Worm (Caenorhabditis elegans): ENCODE data around the gene F31F4.17.
A peak's percentile ranks its signal among the peaks of the same experiment; 100 is the strongest.

The F31F4.17 gene

DNA sequence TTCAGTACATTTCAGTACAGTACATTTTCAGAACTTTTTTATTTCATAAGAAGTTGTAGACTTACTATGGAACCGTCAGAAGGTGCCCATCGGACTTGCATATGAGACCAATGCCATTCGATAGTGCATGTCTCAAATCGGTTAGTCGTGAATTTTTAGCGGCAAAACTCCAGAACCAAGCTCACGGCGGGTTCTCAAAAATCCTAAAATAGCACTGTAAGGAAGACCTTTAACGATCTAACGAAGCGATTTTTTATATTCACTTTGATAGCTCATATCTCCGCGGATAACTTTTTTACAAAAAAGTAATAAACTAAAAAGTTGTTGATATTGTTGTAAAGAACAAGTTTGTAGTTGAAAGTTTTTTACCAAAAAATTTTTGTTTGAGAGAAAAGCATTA lies 14.1 kb upstream of the F31F4.17 start, which contains the start of gene sru-25:
TSS of gene sru-25 (minus strand) at position 101 of the 400 bp plus-strand sequence.
- TF ChIP-seq pes-1 (GFP tag; IDR thresholded peaks at IDR 0.05), result no peak

DNA sequence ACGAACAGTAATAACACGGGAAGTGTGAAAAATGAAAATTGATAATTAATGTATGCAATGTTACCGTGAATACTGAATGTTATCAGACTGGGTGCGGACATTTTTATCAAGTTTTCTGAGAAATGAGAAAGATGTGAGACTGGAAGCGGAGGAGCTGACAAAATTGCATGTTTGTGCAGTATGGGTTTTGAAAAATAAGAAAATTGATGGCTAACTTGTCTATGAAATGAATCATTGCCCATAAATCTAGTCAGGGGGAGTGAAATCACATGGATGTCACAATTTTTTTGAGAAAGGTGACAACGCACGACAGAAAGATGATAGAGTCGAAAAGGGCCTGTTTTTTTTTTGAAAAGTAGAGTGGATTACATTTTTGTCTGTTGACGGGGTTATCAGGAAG lies 11.2 kb upstream of the F31F4.17 start, which contains the start of gene sru-24:
TSS of gene sru-24 (minus strand) at position 101 of the 400 bp plus-strand sequence.
- TF ChIP-seq F13C5.2 (tag; optimal IDR thresholded peaks at IDR 0.05), result no peak
- TF ChIP-seq hnd-1 (tag; optimal IDR thresholded peaks at IDR 0.05), result no peak
- no peak for TF ChIP-seq ets-7 (tag; optimal IDR thresholded peaks at IDR 0.05)
- TF ChIP-seq hmg-4 (GFP tag; optimal IDR thresholded peaks at IDR 0.05), result no peak
- no peak for TF ChIP-seq hmbx-1 (tag; optimal IDR thresholded peaks at IDR 0.05)
- no peak for TF ChIP-seq tra-4 (tag; optimal IDR thresholded peaks at IDR 0.05)

ce11 chrV:667459-667858 lies 7.3 kb upstream of the F31F4.17 start, which contains the start of gene nhr-180:
Gene nhr-180, minus strand, starts transcription at chrV:667510.
- TF ChIP-seq tbx-11 (GFP tag; IDR thresholded peaks at IDR 0.05), result no peak
- no peak for TF ChIP-seq tra-4 (tag; optimal IDR thresholded peaks at IDR 0.05)
- TF ChIP-seq ceh-13 (GFP tag; optimal IDR thresholded peaks at IDR 0.05), result no peak
- TF ChIP-seq pes-1 (GFP tag; IDR thresholded peaks at IDR 0.05), result no peak
- TF ChIP-seq tbx-37 (GFP tag; conservative IDR thresholded peaks at IDR 0.05), result no peak
- no peak for TF ChIP-seq flt-1 (GFP tag; IDR thresholded peaks at IDR 0.05)
- no peak for TF ChIP-seq sea-1 (GFP tag; conservative IDR thresholded peaks at IDR 0.05)
- no peak for TF ChIP-seq scrt-1 (GFP tag; IDR thresholded peaks at IDR 0.05)
- TF ChIP-seq hmg-4 (GFP tag; optimal IDR thresholded peaks at IDR 0.05), result no peak
- no peak for TF ChIP-seq hnd-1 (tag; optimal IDR thresholded peaks at IDR 0.05)
- TF ChIP-seq aly-1 (tag; optimal IDR thresholded peaks at IDR 0.05), result no peak
- TF ChIP-seq ets-7 (tag; optimal IDR thresholded peaks at IDR 0.05), result no peak
- no peak for TF ChIP-seq F13C5.2 (tag; optimal IDR thresholded peaks at IDR 0.05)
- TF ChIP-seq B0310.2 (tag; optimal IDR thresholded peaks at IDR 0.05), result no peak

ce11 chrV:664337-664847 lies 4.3 kb upstream of the F31F4.17 start, which contains the start of the genes F31F4.11 and srh-266:
Gene F31F4.11, minus strand, starts transcription at chrV:664437.
Gene srh-266, plus strand, starts transcription at chrV:664797.
- TF ChIP-seq tra-4 (tag; optimal IDR thresholded peaks at IDR 0.05) (no peak), B0310.2 (tag; optimal IDR thresholded peaks at IDR 0.05) (no peak), tbx-37 (GFP tag; conservative IDR thresholded peaks at IDR 0.05) (no peak), pes-1 (GFP tag; IDR thresholded peaks at IDR 0.05) (no peak), tbx-11 (GFP tag; IDR thresholded peaks at IDR 0.05) (no peak), ceh-36 (tag; optimal IDR thresholded peaks at IDR 0.05) (no peak), scrt-1 (GFP tag; IDR thresholded peaks at IDR 0.05) (no peak), hmbx-1 (tag; optimal IDR thresholded peaks at IDR 0.05) (no peak), hmg-4 (GFP tag; optimal IDR thresholded peaks at IDR 0.05) (no peak), F13C5.2 (tag; optimal IDR thresholded peaks at IDR 0.05) (no peak), ets-7 (tag; optimal IDR thresholded peaks at IDR 0.05) (no peak), aly-1 (tag; optimal IDR thresholded peaks at IDR 0.05) (no peak), sea-1 (GFP tag; conservative IDR thresholded peaks at IDR 0.05) (no peak), flt-1 (GFP tag; IDR thresholded peaks at IDR 0.05) (no peak), hnd-1 (tag; optimal IDR thresholded peaks at IDR 0.05) (no peak)

DNA sequence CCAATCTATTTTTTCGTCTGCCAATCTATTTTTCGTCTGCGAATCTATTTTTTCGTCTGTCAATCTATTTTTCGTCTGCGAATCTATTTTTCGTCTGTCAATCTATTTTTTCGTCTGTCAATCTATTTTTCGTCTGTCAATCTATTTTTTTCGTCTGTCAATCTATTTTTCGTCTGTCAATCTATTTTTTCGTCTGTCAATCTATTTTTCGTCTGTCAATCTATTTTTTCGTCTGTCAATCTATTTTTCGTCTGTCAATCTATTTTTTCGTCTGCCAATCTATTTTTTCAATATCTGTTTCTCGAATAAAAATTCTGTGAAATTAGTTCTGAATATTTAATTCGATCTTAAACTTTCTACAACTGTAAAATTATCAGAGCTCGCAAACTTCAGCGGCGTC lies 2.0 kb downstream of the F31F4.17 start:
- TF ChIP-seq tbx-37 (GFP tag; conservative IDR thresholded peaks at IDR 0.05) (peak; percentile 75), tbx-11 (GFP tag; IDR thresholded peaks at IDR 0.05) (peak; percentile 45; the same call in 1 of the 2 replicates)

- no peak for TF ChIP-seq tbx-11 (GFP tag; IDR thresholded peaks at IDR 0.05)
- no peak for TF ChIP-seq ets-7 (tag; optimal IDR thresholded peaks at IDR 0.05)
- TF ChIP-seq tbx-37 (GFP tag; conservative IDR thresholded peaks at IDR 0.05), result no peak
- TF ChIP-seq flt-1 (GFP tag; IDR thresholded peaks at IDR 0.05), result no peak
Observed at ce11 chrV:657678-658077, 2.4 kb downstream of the F31F4.17 start, which contains the start of gene srh-246. Gene srh-246, minus strand, starts transcription at chrV:657778.

- TF ChIP-seq scrt-1 (GFP tag; IDR thresholded peaks at IDR 0.05), result no peak
Observed at ce11 chrV:655823-656222, 4.3 kb downstream of the F31F4.17 start, which contains the start of gene srh-245. Gene srh-245, minus strand, starts transcription at chrV:655923.

DNA sequence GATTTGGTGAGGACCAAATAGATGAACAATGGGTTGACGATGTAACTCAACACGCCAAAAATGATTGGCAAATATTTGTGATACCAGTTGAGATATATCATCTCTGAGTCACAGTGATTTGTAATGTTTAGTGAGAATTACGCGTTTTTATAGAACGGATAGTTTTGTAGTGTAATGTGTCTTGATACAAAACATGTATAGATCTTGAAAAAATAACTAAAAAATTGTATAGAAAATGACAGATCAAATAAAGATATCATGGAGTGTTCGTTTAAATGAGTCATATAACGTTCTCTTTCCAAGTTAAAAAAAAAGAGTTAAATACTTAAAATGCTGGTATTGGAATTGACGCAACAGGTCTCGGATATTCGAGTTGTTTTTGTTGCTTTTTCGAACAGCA lies 5.7 kb downstream of the F31F4.17 start, which contains the start of gene srj-6:
TSS of gene srj-6 (minus strand) at position 101 of the 400 bp plus-strand sequence.
- TF ChIP-seq tbx-37 (GFP tag; conservative IDR thresholded peaks at IDR 0.05), result no peak
- no peak for TF ChIP-seq B0310.2 (tag; optimal IDR thresholded peaks at IDR 0.05)
- no peak for TF ChIP-seq tbx-11 (GFP tag; IDR thresholded peaks at IDR 0.05)
- TF ChIP-seq hmbx-1 (tag; optimal IDR thresholded peaks at IDR 0.05), result no peak
- no peak for TF ChIP-seq sea-1 (GFP tag; conservative IDR thresholded peaks at IDR 0.05)
- no peak for TF ChIP-seq aly-1 (tag; optimal IDR thresholded peaks at IDR 0.05)
- TF ChIP-seq hnd-1 (tag; optimal IDR thresholded peaks at IDR 0.05), result no peak
- no peak for TF ChIP-seq tra-4 (tag; optimal IDR thresholded peaks at IDR 0.05)
- no peak for TF ChIP-seq ceh-13 (GFP tag; optimal IDR thresholded peaks at IDR 0.05)
- TF ChIP-seq F13C5.2 (tag; optimal IDR thresholded peaks at IDR 0.05), result no peak
- no peak for TF ChIP-seq ceh-36 (tag; optimal IDR thresholded peaks at IDR 0.05)
- no peak for TF ChIP-seq ama-1 (optimal IDR thresholded peaks at IDR 0.05)
- no peak for TF ChIP-seq ets-7 (tag; optimal IDR thresholded peaks at IDR 0.05)

- TF ChIP-seq tra-4 (tag; optimal IDR thresholded peaks at IDR 0.05) (no peak), pes-1 (GFP tag; IDR thresholded peaks at IDR 0.05) (no peak)
Observed at ce11 chrV:652940-653339, 7.2 kb downstream of the F31F4.17 start, which contains the start of gene srj-5. Gene srj-5, minus strand, starts transcription at chrV:653040.
